Fruit fly (Drosophila melanogaster) whole organism, embryonic: ENCODE data around the gene Bsg.

ENCODE experiments used
- CG10209 ChIP-seq: fragments of 200-800 bp; sonication (Bioruptor generic); optimal IDR thresholded peaks from 3 replicates; lab custom pipeline; 2017; ENCODE audit warnings: missing biosample characterization, mild to moderate bottlenecking, missing genetic modification characterization, missing genetic modification reagents
- CG10654 ChIP-seq: fragments of 200-800 bp; sonication (Bioruptor generic); optimal IDR thresholded peaks from 2 replicates; lab custom pipeline; 2016; ENCODE audit warnings: missing biosample characterization, missing genetic modification characterization
- CG12104 ChIP-seq: fragments of 200-800 bp; sonication (Bioruptor generic); optimal IDR thresholded peaks from 3 replicates; lab custom pipeline; 2016; ENCODE audit warnings: missing biosample characterization, missing genetic modification characterization
- CG13424 ChIP-seq: fragments of 200-800 bp; sonication (Bioruptor generic); optimal IDR thresholded peaks from 2 replicates; lab custom pipeline; 2019; ENCODE audit warnings: missing biosample characterization, mild to moderate bottlenecking, missing genetic modification characterization, moderate library complexity
- CG15514 ChIP-seq: fragments of 200-800 bp; sonication (Bioruptor generic); optimal IDR thresholded peaks from 3 replicates; lab custom pipeline; 2017; ENCODE audit warnings: missing biosample characterization, missing genetic modification characterization, mild to moderate bottlenecking, moderate library complexity, missing genetic modification reagents
- CG1647 ChIP-seq: fragments of 200-800 bp; sonication (Bioruptor generic); optimal IDR thresholded peaks from 3 replicates; lab custom pipeline; 2016; ENCODE audit warnings: missing biosample characterization, missing genetic modification characterization
- CG1832 ChIP-seq: fragments of 200-800 bp; sonication (Bioruptor generic); optimal IDR thresholded peaks from 2 replicates; lab custom pipeline; 2017; ENCODE audit warnings: missing biosample characterization, mild to moderate bottlenecking, missing genetic modification characterization, inconsistent platforms
- CG2199 ChIP-seq: fragments of 200-800 bp; sonication (Bioruptor generic); IDR thresholded peaks from 3 replicates; pipeline ENCODE4 v1.3.6; 2022; ENCODE audit warnings: missing biosample characterization, missing genetic modification characterization
- CG2678 ChIP-seq: fragments of 200-800 bp; sonication (Bioruptor generic); optimal IDR thresholded peaks from 3 replicates; lab custom pipeline; 2019; ENCODE audit warnings: missing biosample characterization, mild to moderate bottlenecking, missing genetic modification characterization, moderate library complexity
- CG31224 ChIP-seq: fragments of 200-800 bp; sonication (Bioruptor generic); IDR thresholded peaks from 2 replicates; pipeline ENCODE4 v1.3.6; 2022; ENCODE audit warnings: missing biosample characterization, missing genetic modification characterization
- CG4282 ChIP-seq: fragments of 200-800 bp; sonication (Bioruptor generic); optimal IDR thresholded peaks from 2 replicates; lab custom pipeline; 2016; ENCODE audit warnings: missing biosample characterization, missing genetic modification characterization
- CG4730 ChIP-seq: fragments of 200-800 bp; sonication (Bioruptor generic); IDR thresholded peaks from 2 replicates; pipeline ENCODE4 v1.3.6; 2022; ENCODE audit warnings: missing biosample characterization, missing genetic modification characterization
- CG6654 ChIP-seq: fragments of 200-800 bp; sonication (Bioruptor generic); optimal IDR thresholded peaks from 2 replicates; lab custom pipeline; 2017; ENCODE audit warnings: missing biosample characterization, mild to moderate bottlenecking, missing genetic modification characterization
- CG6791 ChIP-seq: fragments of 200-800 bp; sonication (Bioruptor generic); IDR thresholded peaks from 3 replicates; pipeline ENCODE4 v1.3.6; 2022; ENCODE audit warnings: missing biosample characterization, missing genetic modification characterization; ENCODE audit not compliant: partially characterized antibody
- CG6854 ChIP-seq: fragments of 200-800 bp; sonication (Bioruptor generic); optimal IDR thresholded peaks from 3 replicates; lab custom pipeline; 2017; ENCODE audit warnings: missing biosample characterization, mild to moderate bottlenecking, missing genetic modification characterization
- CG7745 ChIP-seq: fragments of 200-800 bp; sonication (Bioruptor generic); optimal IDR thresholded peaks from 2 replicates; lab custom pipeline; 2018; ENCODE audit warnings: missing biosample characterization, mild to moderate bottlenecking, missing genetic modification characterization, moderate library complexity
- CTCF ChIP-seq: fragments of 200-800 bp; sonication (Bioruptor generic); optimal IDR thresholded peaks from 2 replicates; lab custom pipeline; 2017; ENCODE audit warnings: missing biosample characterization, mild to moderate bottlenecking, missing genetic modification characterization, moderate library complexity
- Dad ChIP-seq: fragments of 200-800 bp; sonication (Bioruptor generic); optimal IDR thresholded peaks from 3 replicates; lab custom pipeline; 2016; ENCODE audit warnings: missing biosample characterization, missing genetic modification characterization
- Dek ChIP-seq: fragments of 200-800 bp; sonication (Bioruptor generic); optimal IDR thresholded peaks from 3 replicates; lab custom pipeline; 2019; ENCODE audit warnings: missing biosample characterization, mild to moderate bottlenecking, missing genetic modification characterization, moderate library complexity
- Dip2 ChIP-seq: fragments of 200-800 bp; sonication (Bioruptor generic); IDR thresholded peaks from 2 replicates; pipeline ENCODE4 v1.3.6; 2022; ENCODE audit warnings: missing biosample characterization, missing genetic modification characterization
- Ets97D ChIP-seq: fragments of 200-800 bp; sonication (Bioruptor generic); optimal IDR thresholded peaks from 3 replicates; lab custom pipeline; 2016; ENCODE audit warnings: missing biosample characterization, missing genetic modification characterization
- Fer1 ChIP-seq: fragments of 200-800 bp; sonication (Bioruptor generic); optimal IDR thresholded peaks from 2 replicates; lab custom pipeline; 2017; ENCODE audit warnings: missing biosample characterization, mild to moderate bottlenecking, missing genetic modification characterization
- H2.0 ChIP-seq: fragments of 200-800 bp; sonication (Bioruptor generic); IDR thresholded peaks from 2 replicates; pipeline ENCODE4 v1.3.6; 2022; ENCODE audit warnings: missing biosample characterization, missing genetic modification characterization
- HLHmδ ChIP-seq: fragments of 200-800 bp; sonication (Bioruptor generic); optimal IDR thresholded peaks from 2 replicates; lab custom pipeline; 2018; ENCODE audit warnings: missing biosample characterization, mild to moderate bottlenecking, missing genetic modification characterization, moderate library complexity
- Hmr ChIP-seq: fragments of 200-800 bp; sonication (Bioruptor generic); optimal IDR thresholded peaks from 3 replicates; lab custom pipeline; 2017; ENCODE audit warnings: mild to moderate bottlenecking, missing biosample characterization, missing genetic modification reagents, missing genetic modification characterization
- Hr78 ChIP-seq, 2 experiments: fragments of 200-800 bp in 1 of 2; fragments of >200 bp in 1 of 2; sonication (Bioruptor generic) in 1 of 2; optimal IDR thresholded peaks; 2 replicates each; lab custom pipeline; 2017 to 2019; ENCODE audit warnings: missing biosample characterization in 2 of 2, missing genetic modification characterization in 2 of 2, mild to moderate bottlenecking in 1 of 2, moderate library complexity in 1 of 2
- Kr ChIP-seq: fragments of 200-800 bp; sonication (Bioruptor generic); optimal IDR thresholded peaks from 2 replicates; lab custom pipeline; 2017; ENCODE audit warnings: missing biosample characterization, mild to moderate bottlenecking, missing genetic modification characterization
- Lpt ChIP-seq: fragments of >200 bp; optimal IDR thresholded peaks from 2 replicates; lab custom pipeline; 2018; ENCODE audit warnings: missing biosample characterization, missing genetic modification characterization
- Med ChIP-seq: fragments of 200-800 bp; sonication (Bioruptor generic); peaks from one replicate; lab custom pipeline; 2016; ENCODE audit warnings: missing biosample characterization, missing genetic modification characterization, mild to moderate bottlenecking, inconsistent platforms, moderate library complexity
- Optix ChIP-seq: fragments of 200-800 bp; sonication (Bioruptor generic); IDR thresholded peaks from 3 replicates; pipeline ENCODE4 v1.3.6; 2022; ENCODE audit warnings: missing biosample characterization, missing genetic modification characterization
- Sin3A ChIP-seq: fragments of >200 bp; optimal IDR thresholded peaks from 2 replicates; lab custom pipeline; 2018
- abd-A ChIP-seq: fragments of 200-800 bp; sonication (Bioruptor generic); optimal IDR thresholded peaks from 3 replicates; lab custom pipeline; 2019; ENCODE audit warnings: missing biosample characterization, mild to moderate bottlenecking, missing genetic modification characterization, moderate library complexity
- ac ChIP-seq: fragments of 200-800 bp; sonication (Bioruptor generic); optimal IDR thresholded peaks from 3 replicates; lab custom pipeline; 2017; ENCODE audit warnings: missing biosample characterization, mild to moderate bottlenecking, missing genetic modification characterization
- amos ChIP-seq: fragments of 200-800 bp; sonication (Bioruptor generic); IDR thresholded peaks from 2 replicates; pipeline ENCODE4 v1.3.6; 2022; ENCODE audit warnings: missing biosample characterization, missing genetic modification characterization; ENCODE audit not compliant: partially characterized antibody
- ash1 ChIP-seq: fragments of 200-800 bp; sonication (Bioruptor generic); optimal IDR thresholded peaks from 2 replicates; lab custom pipeline; 2018; ENCODE audit warnings: missing biosample characterization, mild to moderate bottlenecking, missing genetic modification characterization
- crol ChIP-seq: fragments of 200-800 bp; sonication (Bioruptor generic); IDR thresholded peaks from 2 replicates; pipeline ENCODE4 v1.3.6; 2022; ENCODE audit warnings: missing biosample characterization, missing genetic modification characterization
- crp ChIP-seq, 2 experiments: fragments of 200-800 bp; sonication (Bioruptor generic); optimal IDR thresholded peaks; 2 replicates in 1 of 2; 3 replicates in 1 of 2; lab custom pipeline; 2017; ENCODE audit warnings: missing biosample characterization in 2 of 2, missing genetic modification characterization in 2 of 2, mild to moderate bottlenecking in 1 of 2, moderate library complexity in 1 of 2
- da ChIP-seq: fragments of 200-800 bp; sonication (Bioruptor generic); optimal IDR thresholded peaks from 2 replicates; lab custom pipeline; 2016; ENCODE audit warnings: missing biosample characterization, missing genetic modification characterization
- eve ChIP-seq, 2 experiments: fragments of >200 bp; optimal IDR thresholded peaks; 2 replicates each; lab custom pipeline; 2017; ENCODE audit warnings: missing biosample characterization in 2 of 2, missing genetic modification characterization in 2 of 2
- grn ChIP-seq: fragments of 200-800 bp; sonication (Bioruptor generic); optimal IDR thresholded peaks from 3 replicates; lab custom pipeline; 2017; ENCODE audit warnings: missing biosample characterization, missing genetic modification characterization
- hb ChIP-seq: fragments of 200-800 bp; sonication (Bioruptor generic); IDR thresholded peaks from 3 replicates; pipeline ENCODE4 v1.3.6; 2022; ENCODE audit warnings: missing biosample characterization, missing genetic modification characterization; ENCODE audit not compliant: partially characterized antibody
- inv ChIP-seq: fragments of 200-800 bp; sonication (Bioruptor generic); IDR thresholded peaks from 2 replicates; pipeline ENCODE4 v1.3.6; 2022; ENCODE audit warnings: missing biosample characterization, missing genetic modification characterization; ENCODE audit not compliant: partially characterized antibody
- mirr ChIP-seq: fragments of 200-800 bp; sonication (Bioruptor generic); optimal IDR thresholded peaks from 3 replicates; lab custom pipeline; 2018; ENCODE audit warnings: missing biosample characterization, mild to moderate bottlenecking, missing genetic modification characterization
- oc ChIP-seq: fragments of 200-800 bp; sonication (Bioruptor generic); optimal IDR thresholded peaks from 2 replicates; lab custom pipeline; 2018; ENCODE audit warnings: missing biosample characterization, mild to moderate bottlenecking, missing genetic modification characterization, moderate library complexity
- pzg ChIP-seq: fragments of 200-800 bp; sonication (Bioruptor generic); optimal IDR thresholded peaks from 3 replicates; lab custom pipeline; 2018; ENCODE audit warnings: missing biosample characterization, mild to moderate bottlenecking, missing genetic modification characterization, moderate library complexity
- ssp ChIP-seq: fragments of 200-800 bp; sonication (Bioruptor generic); IDR thresholded peaks from 2 replicates; pipeline ENCODE4 v1.3.6; 2022; ENCODE audit warnings: missing biosample characterization, missing genetic modification characterization
- sug ChIP-seq: fragments of 200-800 bp; optimal IDR thresholded peaks from 2 replicates; lab custom pipeline; 2019; ENCODE audit warnings: missing biosample characterization, mild to moderate bottlenecking, missing genetic modification characterization, moderate library complexity
- wek ChIP-seq: fragments of 200-800 bp; sonication (Bioruptor generic); optimal IDR thresholded peaks from 3 replicates; lab custom pipeline; 2018; ENCODE audit warnings: missing biosample characterization, mild to moderate bottlenecking, missing genetic modification characterization, moderate library complexity
- z ChIP-seq: fragments of 200-800 bp; sonication (Bioruptor generic); IDR thresholded peaks from 3 replicates; pipeline ENCODE4 v1.3.6; 2022; ENCODE audit warnings: missing biosample characterization, missing genetic modification characterization
- zfh1 ChIP-seq: fragments of 200-800 bp; sonication (Bioruptor generic); IDR thresholded peaks from 3 replicates; pipeline ENCODE4 v1.3.6; 2022; ENCODE audit warnings: missing biosample characterization, missing genetic modification characterization

The Bsg gene

DNA sequence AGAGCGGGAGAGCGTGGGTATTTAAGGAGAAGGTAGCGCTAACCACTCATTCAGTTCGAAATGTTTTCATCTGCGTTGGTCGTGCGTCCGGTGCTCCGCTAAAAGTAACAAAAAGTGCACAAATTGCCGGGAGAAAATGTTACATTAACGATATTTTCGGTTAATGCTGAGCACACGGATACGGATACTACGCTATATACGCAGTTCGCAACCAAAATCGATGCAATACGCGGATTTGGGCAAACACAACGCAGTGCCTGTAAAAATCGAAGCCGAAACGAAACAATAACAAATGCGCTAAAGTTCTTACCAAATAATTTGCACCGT, 79.8 kb downstream of the Bsg start, which contains the start of gene Piezo (continued):
- TF ChIP-seq CG12104 (GFP tag; lab: Kevin White, UChicago) (no peak), Lpt (GFP tag; lab: Kevin White, UChicago) (no peak), crp (GFP tag; optimal IDR thresholded peaks at IDR 0.05; lab: Kevin White, UChicago) (no peak), Dad (GFP tag; lab: Kevin White, UChicago) (no peak), ash1 (GFP tag; lab: Kevin White, UChicago) (no peak), sug (tag; lab: Kevin White, UChicago) (peak; percentile 24), z (GFP tag; lab: Robert Waterston, UW) (no peak; the same call in 2 of the 3 replicates), CG6791 (peak; percentile 44; the same call in 1 of the 3 replicates), CG6654 (no peak), Hr78 (GFP tag; optimal IDR thresholded peaks at IDR 0.05; lab: Kevin White, UChicago) (no peak), CG4730 (GFP tag; lab: Robert Waterston, UW) (no peak), CG10654 (GFP tag; lab: Kevin White, UChicago) (no peak), CG10209 (GFP tag; lab: Kevin White, UChicago) (peak; percentile 15), oc (tag; lab: Kevin White, UChicago) (no peak), Ets97D (no peak), CG2199 (GFP tag; lab: Robert Waterston, UW) (no peak), abd-A (tag; lab: Kevin White, UChicago) (no peak), Fer1 (GFP tag; lab: Kevin White, UChicago) (no peak), hb (GFP tag; lab: Robert Waterston, UW) (0 out of 3 replicates have a peak, but pooled peaks have one; percentile 32), HLHmδ (GFP tag; lab: Kevin White, UChicago) (peak; percentile 39), Dek (tag; lab: Kevin White, UChicago) (no peak), inv (peak; percentile 6; the same call in 1 of the 2 replicates), pzg (GFP tag; lab: Kevin White, UChicago) (no peak), CG2678 (tag; lab: Kevin White, UChicago) (no peak), CG13424 (no peak), zfh1 (GFP tag; lab: Robert Waterston, UW) (no peak), Sin3A (lab: Kevin White, UChicago) (no peak), CG1647 (GFP tag; lab: Kevin White, UChicago) (no peak), CG6854 (no peak), eve (GFP tag; optimal IDR thresholded peaks at IDR 0.05; lab: Kevin White, UChicago) (no peak), Kr (GFP tag; lab: Kevin White, UChicago) (no peak)
- TF ChIP-seq, all 482 proteins: peak for 23

DNA sequence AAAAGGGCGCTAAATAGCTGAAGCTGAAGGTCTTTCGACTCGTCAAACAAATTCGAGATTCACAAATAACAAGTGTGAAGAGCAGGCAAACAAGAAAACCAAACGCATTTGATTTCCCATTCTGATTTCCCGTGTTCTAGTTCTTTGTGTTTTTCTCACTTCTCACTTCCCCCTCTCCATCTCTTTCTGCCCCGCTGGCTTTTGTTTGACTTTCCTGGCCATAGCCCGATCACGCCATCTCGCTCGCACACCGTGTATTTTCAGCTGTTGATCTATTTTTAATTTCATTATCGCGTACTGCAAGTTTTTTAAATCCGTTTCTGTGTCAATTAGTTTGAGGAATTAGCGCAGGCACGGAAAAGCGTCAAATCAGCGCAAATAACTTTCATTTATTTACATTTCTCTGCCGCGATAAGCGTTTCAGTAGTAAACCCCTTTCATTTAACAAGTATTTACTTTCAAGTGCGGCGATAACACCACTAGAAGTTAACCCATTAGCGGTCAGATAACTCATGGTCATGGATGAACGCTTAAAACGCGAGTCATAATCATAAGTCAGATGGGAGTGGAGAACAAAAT, 80.5 kb downstream of the Bsg start:
- TF ChIP-seq CG31224 (GFP tag; lab: Robert Waterston, UW) (no peak), grn (GFP tag; lab: Kevin White, UChicago) (peak; percentile 21), Kr (GFP tag; lab: Kevin White, UChicago) (peak; percentile 29), ssp (GFP tag; lab: Robert Waterston, UW) (no peak), amos (GFP tag; lab: Robert Waterston, UW) (0 out of 2 replicates have a peak, but pooled peaks have one; percentile 17), Hmr (GFP tag; lab: Kevin White, UChicago) (peak; percentile 4), crol (GFP tag; lab: Robert Waterston, UW) (peak; percentile 72), wek (peak; percentile 15), eve (GFP tag; optimal IDR thresholded peaks at IDR 0.05; lab: Kevin White, UChicago) (peak in 1 of 2 experiments; percentile 59), CG7745 (tag; lab: Kevin White, UChicago) (peak; percentile 2), ac (GFP tag; lab: Kevin White, UChicago) (peak; percentile 22), CG2199 (GFP tag; lab: Robert Waterston, UW) (0 out of 3 replicates have a peak, but pooled peaks have one; percentile 8), Optix (GFP tag; lab: Robert Waterston, UW) (no peak), CG4282 (no peak), Med (GFP tag; lab: Kevin White, UChicago) (peak; percentile 76), CG1832 (GFP tag; lab: Kevin White, UChicago) (no peak), da (GFP tag; lab: Kevin White, UChicago) (peak; percentile 2), H2.0 (0 out of 2 replicates have a peak, but pooled peaks have one; percentile 1), Dip2 (GFP tag; lab: Robert Waterston, UW) (no peak), CTCF (GFP tag; lab: Kevin White, UChicago) (no peak), CG15514 (GFP tag; lab: Kevin White, UChicago) (peak; percentile 12), mirr (GFP tag; lab: Kevin White, UChicago) (peak; percentile 9)
